Worm (Caenorhabditis elegans) whole organism, L1 larva: ENCODE measurements around the gene cyp-33E1.

ENCODE experiments used
- egl-27 ChIP-seq, 2 experiments: fragments of 150-350 bp in 1 of 2; sonication (generic microtip); optimal IDR thresholded peaks; 3 replicates each; lab custom pipeline; 2017 to 2018; ENCODE audit warnings: missing biosample characterization in 2 of 2, missing genetic modification characterization in 2 of 2, missing genetic modification reagents in 2 of 2
- nhr-11 ChIP-seq: fragments of 150-350 bp; optimal IDR thresholded peaks from 2 replicates; lab custom pipeline; 2014; ENCODE audit warnings: missing biosample characterization, missing genetic modification characterization
- nhr-237 ChIP-seq: fragments of 150-350 bp; optimal IDR thresholded peaks from 2 replicates; lab custom pipeline; 2014; ENCODE audit warnings: missing biosample characterization, missing genetic modification characterization
- pqm-1 ChIP-seq: sonication (generic microtip); optimal IDR thresholded peaks from 3 replicates; lab custom pipeline; 2017; ENCODE audit warnings: missing biosample characterization, missing genetic modification characterization
- unc-130 ChIP-seq: fragments of 150-350 bp; optimal IDR thresholded peaks from 2 replicates; lab custom pipeline; 2017; ENCODE audit warnings: missing biosample characterization, missing genetic modification characterization, inconsistent platforms
- unc-62 ChIP-seq: fragments of 150-350 bp; optimal IDR thresholded peaks from 2 replicates; lab custom pipeline; 2014; ENCODE audit warnings: missing biosample characterization, missing genetic modification reagents, missing genetic modification characterization

DNA sequence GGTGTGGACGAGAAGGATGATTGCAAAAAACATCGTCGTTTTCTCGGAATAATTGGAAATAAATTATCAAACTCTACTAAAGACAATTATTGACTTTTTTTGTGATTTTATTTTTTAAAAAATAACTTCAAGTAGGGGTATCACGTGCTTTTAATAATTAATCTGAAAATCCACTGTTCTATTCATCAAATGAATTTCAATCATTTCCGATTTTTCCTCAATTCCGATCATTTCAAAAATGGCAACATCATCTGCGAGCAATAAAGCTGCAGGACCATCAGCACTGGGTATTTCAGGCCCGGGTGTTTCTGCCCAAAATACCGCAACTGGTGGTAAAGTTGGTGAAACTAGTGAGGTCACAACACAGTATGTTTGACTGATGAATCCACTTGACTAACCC lies 31.4 kb downstream of the cyp-33E1 start, which contains the start of the genes F42A9.7 and F42A9.3:
- TF ChIP-seq nhr-237 (tag; lab: Kevin White, UChicago) (no peak), nhr-11 (tag; lab: Kevin White, UChicago) (no peak), pqm-1 (tag; lab: Kevin White, UChicago) (no peak), egl-27 (tag; optimal IDR thresholded peaks at IDR 0.05; lab: Kevin White, UChicago) (no peak), unc-130 (tag; lab: Kevin White, UChicago) (no peak), unc-62 (GFP tag; lab: Kevin White, UChicago) (no peak)
